Fruit fly (Drosophila melanogaster) whole organism, prepupa: ENCODE data around the gene CCHa2.

ENCODE experiments used
- CG6854 ChIP-seq: fragments of 200-800 bp; sonication (Bioruptor generic); optimal IDR thresholded peaks from 2 replicates; lab custom pipeline; 2017; ENCODE audit warnings: missing biosample characterization, mild to moderate bottlenecking, missing genetic modification characterization
- Eip75B ChIP-seq: fragments of 200-800 bp; sonication (Bioruptor generic); optimal IDR thresholded peaks from 3 replicates; lab custom pipeline; 2016; ENCODE audit warnings: missing biosample characterization, missing genetic modification characterization
- Hr39 ChIP-seq: fragments of 200-800 bp; sonication (Bioruptor generic); optimal IDR thresholded peaks from 2 replicates; lab custom pipeline; 2016; ENCODE audit warnings: missing biosample characterization, missing genetic modification characterization
- Lpt ChIP-seq: fragments of 200-800 bp; sonication (Bioruptor generic); optimal IDR thresholded peaks from 3 replicates; lab custom pipeline; 2016; ENCODE audit warnings: missing biosample characterization, missing genetic modification characterization

DNA sequence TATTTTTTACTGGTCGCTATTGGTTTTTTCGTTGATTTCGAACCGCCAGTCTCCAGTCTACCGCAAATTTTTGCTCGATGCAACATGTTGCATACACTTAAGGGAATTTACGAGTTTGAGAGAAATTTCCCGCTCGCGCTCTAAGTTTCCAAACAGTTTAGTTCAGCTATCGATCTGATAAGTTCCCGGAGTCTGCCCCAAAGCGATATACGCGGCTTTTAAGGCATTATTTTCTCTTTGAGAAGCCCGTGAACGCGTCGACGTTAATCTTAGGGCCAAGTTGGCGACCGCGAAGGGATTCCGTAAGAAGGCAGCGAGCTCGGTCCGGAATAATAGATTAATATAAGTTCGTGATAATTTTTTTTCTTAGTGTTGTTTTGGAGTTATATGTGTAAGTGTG lies 20.1 kb downstream of the CCHa2 start:
- TF ChIP-seq CG6854 (GFP tag; lab: Kevin White, UChicago) (no peak), Eip75B (GFP tag; lab: Kevin White, UChicago) (no peak), Lpt (GFP tag; lab: Kevin White, UChicago) (no peak), Hr39 (no peak)
